Worm (Caenorhabditis elegans) whole organism, midembryonic: ENCODE data around the gene srt-18.

ENCODE experiments used
- cog-1 ChIP-seq: sonication (generic microtip); optimal IDR thresholded peaks from 2 replicates; lab custom pipeline; 2016; ENCODE audit warnings: missing genetic modification characterization, missing compliant biosample characterization
- flt-1 ChIP-seq: fragments of 200-800 bp; sonication (Bioruptor generic); IDR thresholded peaks from 2 replicates; pipeline ENCODE4 v1.3.6; 2022; ENCODE audit warnings: missing genetic modification characterization, missing compliant biosample characterization
- ref-1 ChIP-seq: fragments of 200-800 bp; sonication (Bioruptor generic); conservative IDR thresholded peaks from 2 replicates; pipeline ENCODE4 v1.3.6; 2022; ENCODE audit warnings: missing genetic modification reagents, missing genetic modification characterization, missing compliant biosample characterization

DNA sequence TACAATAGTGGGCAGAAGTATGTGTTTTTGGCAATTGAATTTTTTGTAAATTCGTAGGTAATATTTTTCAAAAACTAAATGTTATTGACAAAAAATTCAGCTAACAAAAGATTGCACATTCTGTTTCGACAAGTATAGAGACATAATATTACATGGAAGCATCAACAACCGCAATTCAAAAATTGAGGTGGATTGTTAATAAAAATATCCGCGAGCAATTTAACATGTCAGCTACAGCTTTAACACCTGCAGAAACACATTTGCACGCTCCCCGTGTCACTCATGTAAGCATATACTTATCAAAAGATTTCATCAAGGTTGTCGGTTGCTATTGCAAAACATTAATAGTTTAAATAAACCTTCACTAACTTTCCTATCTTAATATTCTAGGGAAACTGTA, 20.2 kb upstream of the srt-18 start, which contains the start of gene srsx-34:
- no peak for TF ChIP-seq flt-1 (GFP tag; lab: Robert Waterston, UW)
- no peak for TF ChIP-seq cog-1 (tag; lab: Kevin White, UChicago)
- no peak for TF ChIP-seq ref-1 (GFP tag; lab: Robert Waterston, UW)
